Fruit fly (Drosophila melanogaster): ENCODE measurements around the gene Lsp1beta.

DNA sequence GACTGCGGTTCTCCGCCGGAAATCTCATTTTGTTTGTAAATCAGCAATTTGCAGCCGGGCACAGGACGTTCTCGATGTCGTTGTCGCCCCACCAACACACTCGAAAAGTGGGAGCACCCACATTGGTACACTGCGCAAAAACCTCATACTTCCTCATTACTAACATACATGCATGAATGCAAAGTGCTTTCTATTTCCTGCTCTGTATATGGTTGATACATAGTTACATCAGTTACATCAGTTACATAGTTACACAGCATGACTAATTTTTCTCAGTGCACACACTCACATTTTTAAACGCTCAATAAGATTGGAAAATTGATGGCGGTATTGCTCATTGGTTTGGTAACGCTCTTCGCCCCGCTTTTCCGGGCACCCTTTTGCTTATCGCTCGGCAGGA is 1.2 kb upstream of the Lsp1beta start:
- TF ChIP-seq jigr1 (GFP tag; IDR thresholded peaks at IDR 0.05): no peak
- no peak for TF ChIP-seq ara (GFP tag; IDR thresholded peaks at IDR 0.05)
- TF ChIP-seq CG34422 (GFP tag; IDR thresholded peaks at IDR 0.05): no peak
- TF ChIP-seq CG8765 (GFP tag; IDR thresholded peaks at IDR 0.05): no peak
- no peak for TF ChIP-seq CkIIα-i1 (GFP tag; IDR thresholded peaks at IDR 0.05)
- no peak for TF ChIP-seq Atf3 (GFP tag; optimal IDR thresholded peaks at IDR 0.05)
- TF ChIP-seq pnt (GFP tag; optimal IDR thresholded peaks at IDR 0.05): no peak

All from whole organism, embryonic.